Worm (Caenorhabditis elegans) whole organism, L1 larva: ENCODE data around the gene orc-4.

Experiments
- C04F5.9 ChIP-seq: sonication (generic microtip); optimal IDR thresholded peaks from 2 replicates; lab custom pipeline; 2016; ENCODE audit warnings: missing genetic modification characterization, missing compliant biosample characterization
- C16A3.4 ChIP-seq: fragments of 150-350 bp; optimal IDR thresholded peaks from 2 replicates; lab custom pipeline; 2014; ENCODE audit warnings: missing biosample characterization, missing genetic modification characterization
- C34B4.2 ChIP-seq: sonication (generic microtip); optimal IDR thresholded peaks from 2 replicates; lab custom pipeline; 2017; ENCODE audit warnings: mild to moderate bottlenecking, missing genetic modification characterization, missing compliant biosample characterization
- F16B12.6 ChIP-seq: fragments of 150-350 bp; optimal IDR thresholded peaks from 2 replicates; lab custom pipeline; 2014; ENCODE audit warnings: missing biosample characterization, missing genetic modification characterization
- aha-1 ChIP-seq: fragments of 150-350 bp; optimal IDR thresholded peaks from 2 replicates; lab custom pipeline; 2014; ENCODE audit warnings: missing biosample characterization, missing genetic modification characterization
- alr-1 ChIP-seq: fragments of 200-800 bp; sonication (Bioruptor generic); optimal IDR thresholded peaks from 2 replicates; lab custom pipeline; 2018; ENCODE audit warnings: borderline replicate concordance, mild to moderate bottlenecking, missing genetic modification characterization, missing compliant biosample characterization
- ama-1 ChIP-seq: fragments of 150-350 bp; optimal IDR thresholded peaks from 2 replicates; lab custom pipeline; 2014
- blmp-1 ChIP-seq: fragments of 150-350 bp; optimal IDR thresholded peaks from 2 replicates; lab custom pipeline; 2014; ENCODE audit warnings: missing biosample characterization, missing genetic modification characterization
- ceh-63 ChIP-seq: fragments of 200-800 bp; sonication (Bioruptor generic); optimal IDR thresholded peaks from 2 replicates; lab custom pipeline; 2018; ENCODE audit warnings: mild to moderate bottlenecking, missing genetic modification characterization, missing compliant biosample characterization
- dpl-1 ChIP-seq, 3 experiments: fragments of 150-350 bp in 2 of 3; sonication (generic microtip) in 1 of 3; optimal IDR thresholded peaks; 2 replicates each; lab custom pipeline; 2014 to 2017; ENCODE audit warnings: missing biosample characterization in 3 of 3, missing genetic modification characterization in 3 of 3, missing genetic modification reagents in 3 of 3
- efl-1 ChIP-seq, 4 experiments: fragments of 150-350 bp; optimal IDR thresholded peaks in 3 of 4; peaks in 1 of 4; 1 replicate in 1 of 4; 2 replicates in 3 of 4; lab custom pipeline; 2014; ENCODE audit warnings: missing biosample characterization in 2 of 4, missing genetic modification characterization in 2 of 4, missing genetic modification reagents in 2 of 4
- egl-13 ChIP-seq: sonication (generic microtip); optimal IDR thresholded peaks from 2 replicates; lab custom pipeline; 2016; ENCODE audit warnings: missing genotype, missing genetic modification reagents, missing genetic modification characterization, missing compliant biosample characterization
- fos-1 ChIP-seq: fragments of 150-350 bp; optimal IDR thresholded peaks from 2 replicates; lab custom pipeline; 2014; ENCODE audit warnings: missing biosample characterization, missing genetic modification characterization
- grh-1 ChIP-seq: fragments of 200-800 bp; sonication (Bioruptor generic); IDR thresholded peaks from 2 replicates; pipeline ENCODE4 v1.3.6; 2022; ENCODE audit warnings: missing genetic modification reagents, missing genetic modification characterization, missing compliant biosample characterization
- hlh-4 ChIP-seq: sonication (generic microtip); optimal IDR thresholded peaks from 2 replicates; lab custom pipeline; 2016; ENCODE audit warnings: mild to moderate bottlenecking, missing genetic modification characterization, missing compliant biosample characterization
- hpl-2 ChIP-seq: fragments of 150-350 bp; optimal IDR thresholded peaks from 2 replicates; lab custom pipeline; 2014; ENCODE audit warnings: missing biosample characterization, missing genetic modification reagents, missing genetic modification characterization
- irx-1 ChIP-seq: sonication (generic microtip); optimal IDR thresholded peaks from 2 replicates; lab custom pipeline; 2016; ENCODE audit warnings: missing genetic modification characterization, missing compliant biosample characterization
- lin-14 ChIP-seq: fragments of 200-800 bp; sonication (Bioruptor generic); optimal IDR thresholded peaks from 2 replicates; lab custom pipeline; 2018; ENCODE audit warnings: mild to moderate bottlenecking, missing genetic modification characterization, moderate library complexity, missing compliant biosample characterization
- lin-35 ChIP-seq, 2 experiments: fragments of 150-350 bp; optimal IDR thresholded peaks; 2 replicates each; lab custom pipeline; 2014; ENCODE audit warnings: missing biosample characterization in 2 of 2, missing genetic modification characterization in 2 of 2, missing genetic modification reagents in 2 of 2
- lin-39 ChIP-seq: fragments of 150-350 bp; optimal IDR thresholded peaks from 2 replicates; lab custom pipeline; 2014; ENCODE audit warnings: missing biosample characterization, missing genetic modification reagents, missing genetic modification characterization
- lir-3 ChIP-seq: sonication (generic microtip); optimal IDR thresholded peaks from 2 replicates; lab custom pipeline; 2016; ENCODE audit warnings: mild to moderate bottlenecking, missing genetic modification characterization, moderate library complexity, missing compliant biosample characterization; ENCODE audit not compliant: poor library complexity
- lsy-2 ChIP-seq, 2 experiments: fragments of 150-350 bp; optimal IDR thresholded peaks; 2 replicates each; lab custom pipeline; 2014; ENCODE audit warnings: missing biosample characterization in 2 of 2, missing genetic modification characterization in 2 of 2
- nhr-11 ChIP-seq: fragments of 150-350 bp; optimal IDR thresholded peaks from 2 replicates; lab custom pipeline; 2014; ENCODE audit warnings: missing biosample characterization, missing genetic modification characterization
- nhr-19 ChIP-seq: fragments of 200-800 bp; sonication (Bioruptor generic); conservative IDR thresholded peaks from 2 replicates; pipeline ENCODE4 v1.3.6; 2022; ENCODE audit warnings: missing genetic modification characterization, missing compliant biosample characterization
- nhr-20 ChIP-seq: sonication (generic microtip); optimal IDR thresholded peaks from 2 replicates; lab custom pipeline; 2016; ENCODE audit warnings: mild to moderate bottlenecking, missing genetic modification characterization, missing compliant biosample characterization
- nhr-76 ChIP-seq: sonication (generic microtip); optimal IDR thresholded peaks from 2 replicates; lab custom pipeline; 2017; ENCODE audit warnings: missing biosample characterization, missing genetic modification characterization
- nhr-77 ChIP-seq: fragments of 150-350 bp; optimal IDR thresholded peaks from 2 replicates; lab custom pipeline; 2014; ENCODE audit warnings: missing biosample characterization, missing genetic modification characterization
- nhr-90 ChIP-seq: sonication (generic microtip); optimal IDR thresholded peaks from 2 replicates; lab custom pipeline; 2016; ENCODE audit warnings: mild to moderate bottlenecking, missing genetic modification characterization, missing compliant biosample characterization; ENCODE audit not compliant: poor library complexity
- pax-3 ChIP-seq: fragments of 200-800 bp; sonication (Bioruptor generic); optimal IDR thresholded peaks from 2 replicates; lab custom pipeline; 2018; ENCODE audit warnings: mild to moderate bottlenecking, missing genetic modification characterization, moderate library complexity, missing compliant biosample characterization
- pqm-1 ChIP-seq: sonication (generic microtip); optimal IDR thresholded peaks from 3 replicates; lab custom pipeline; 2017; ENCODE audit warnings: missing biosample characterization, missing genetic modification characterization
- rnt-1 ChIP-seq: sonication (generic microtip); optimal IDR thresholded peaks from 2 replicates; lab custom pipeline; 2016; ENCODE audit warnings: mild to moderate bottlenecking, missing genetic modification characterization, moderate library complexity, missing compliant biosample characterization
- snu-23 ChIP-seq: sonication (generic microtip); optimal IDR thresholded peaks from 2 replicates; lab custom pipeline; 2016; ENCODE audit warnings: missing genetic modification characterization, missing compliant biosample characterization
- sptf-1 ChIP-seq: fragments of 150-350 bp; optimal IDR thresholded peaks from 2 replicates; lab custom pipeline; 2014; ENCODE audit warnings: missing biosample characterization, missing genetic modification characterization
- sup-37 ChIP-seq: fragments of 200-800 bp; sonication (Bioruptor generic); optimal IDR thresholded peaks from 2 replicates; lab custom pipeline; 2018; ENCODE audit warnings: mild to moderate bottlenecking, missing genetic modification characterization, missing compliant biosample characterization
- tbx-2 ChIP-seq: sonication (generic microtip); optimal IDR thresholded peaks from 2 replicates; lab custom pipeline; 2016; ENCODE audit warnings: missing genetic modification characterization, missing compliant biosample characterization
- tlp-1 ChIP-seq: fragments of 150-350 bp; optimal IDR thresholded peaks from 2 replicates; lab custom pipeline; 2014; ENCODE audit warnings: missing biosample characterization, missing genetic modification characterization
- unc-30 ChIP-seq: sonication (generic microtip); optimal IDR thresholded peaks from 2 replicates; lab custom pipeline; 2017; ENCODE audit warnings: missing biosample characterization, missing genetic modification characterization
- unc-98 ChIP-seq: fragments of 200-800 bp; sonication (Bioruptor generic); IDR thresholded peaks from 2 replicates; pipeline ENCODE4 v1.3.6; 2022; ENCODE audit warnings: missing genetic modification characterization, missing compliant biosample characterization
- vab-15 ChIP-seq: sonication (generic microtip); optimal IDR thresholded peaks from 2 replicates; lab custom pipeline; 2017; ENCODE audit warnings: missing genotype, mild to moderate bottlenecking, missing genetic modification characterization, missing compliant biosample characterization
- xbp-1 ChIP-seq: sonication (generic microtip); optimal IDR thresholded peaks from 2 replicates; lab custom pipeline; 2016; ENCODE audit warnings: missing genetic modification characterization, missing compliant biosample characterization
- zip-4 ChIP-seq: fragments of 200-800 bp; sonication (Bioruptor generic); optimal IDR thresholded peaks from 2 replicates; lab custom pipeline; 2018; ENCODE audit warnings: mild to moderate bottlenecking, missing genetic modification characterization, moderate library complexity, missing compliant biosample characterization

The orc-4 gene

ce11 chrIII:10646094-10646493, at the start of gene orc-4:
orc-4 (plus strand) TSS chrIII:10646170.
- TF ChIP-seq zip-4 (GFP tag; lab: Kevin White, UChicago) (no peak), lin-14 (GFP tag; lab: Kevin White, UChicago) (no peak), nhr-11 (tag; lab: Kevin White, UChicago) (no peak), dpl-1 (GFP tag; optimal IDR thresholded peaks at IDR 0.05; lab: Kevin White, UChicago) (peak; percentile 20 to 54 (median 38)), efl-1 (optimal IDR thresholded peaks at IDR 0.05; lab: Kevin White, UChicago) (peak; percentile 15 to 33), efl-1 (GFP tag; optimal IDR thresholded peaks at IDR 0.05 in 1 of 2; lab: Kevin White, UChicago) (peak; percentile 7 to 33), lin-35 (GFP tag; optimal IDR thresholded peaks at IDR 0.05; lab: Kevin White, UChicago) (peak; percentile 34 to 46), irx-1 (tag; lab: Kevin White, UChicago) (no peak), C34B4.2 (no peak), xbp-1 (tag; lab: Kevin White, UChicago) (no peak), tlp-1 (tag; lab: Kevin White, UChicago) (no peak), lin-39 (tag; lab: Kevin White, UChicago) (no peak), C04F5.9 (tag; lab: Kevin White, UChicago) (no peak), nhr-19 (GFP tag; lab: Robert Waterston, UW) (no peak), hlh-4 (no peak), unc-98 (GFP tag; lab: Robert Waterston, UW) (no peak), egl-13 (tag; lab: Kevin White, UChicago) (no peak), nhr-90 (no peak), snu-23 (no peak), nhr-76 (tag; lab: Kevin White, UChicago) (no peak), F16B12.6 (tag; lab: Kevin White, UChicago) (peak; percentile 34), aha-1 (no peak), unc-30 (no peak), pax-3 (no peak), lsy-2 (tag; optimal IDR thresholded peaks at IDR 0.05; lab: Kevin White, UChicago) (peak; percentile 5 to 69), alr-1 (tag; lab: Kevin White, UChicago) (no peak), pqm-1 (tag; lab: Kevin White, UChicago) (no peak), ceh-63 (GFP tag; lab: Kevin White, UChicago) (no peak), sptf-1 (no peak), grh-1 (GFP tag; lab: Robert Waterston, UW) (no peak), nhr-20 (tag; lab: Kevin White, UChicago) (no peak), sup-37 (GFP tag; lab: Kevin White, UChicago) (no peak), lir-3 (tag; lab: Kevin White, UChicago) (no peak), tbx-2 (no peak), C16A3.4 (tag; lab: Kevin White, UChicago) (no peak), fos-1 (no peak), ama-1 (lab: Kevin White, UChicago) (no peak), blmp-1 (tag; lab: Kevin White, UChicago) (peak; percentile 21), vab-15 (tag; lab: Kevin White, UChicago) (no peak)

- no peak for TF ChIP-seq efl-1 (optimal IDR thresholded peaks at IDR 0.05; lab: Kevin White, UChicago)
- no peak for TF ChIP-seq efl-1 (GFP tag; optimal IDR thresholded peaks at IDR 0.05 in 1 of 2; lab: Kevin White, UChicago)
- no peak for TF ChIP-seq rnt-1 (tag; lab: Kevin White, UChicago)
- no peak for TF ChIP-seq grh-1 (GFP tag; lab: Robert Waterston, UW)
- no peak for TF ChIP-seq nhr-77 (tag; lab: Kevin White, UChicago)
- no peak for TF ChIP-seq hpl-2
These were observed 49.6 kb upstream of the orc-4 start, which contains the start of gene Y39A1A.3 for ce11 chrIII:10596387-10596786. Y39A1A.3 (minus strand) TSS chrIII:10596487.
